Fruit fly (Drosophila melanogaster): ENCODE data around the gene Gart.

Gart gene

DNA sequence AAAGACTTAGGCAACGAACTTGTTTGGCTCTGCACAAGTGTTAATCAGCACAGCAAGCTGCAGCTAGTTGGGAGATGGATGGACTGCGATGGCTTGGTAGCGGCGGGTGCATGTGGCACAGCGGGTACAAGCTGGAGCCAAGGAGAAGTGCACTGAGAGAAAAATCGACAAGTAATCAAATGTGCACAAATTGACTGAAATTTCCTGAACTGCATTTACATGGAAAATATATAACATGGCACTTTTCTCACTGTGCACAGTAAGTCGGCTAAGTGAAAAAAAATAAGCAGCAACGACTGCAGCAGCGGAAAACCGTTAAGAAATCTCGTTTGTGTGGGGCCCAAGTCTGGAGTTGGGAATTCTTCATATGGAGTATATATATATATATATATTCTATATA is 32.6 kb downstream of the Gart start (continued):
- TF ChIP-seq CG10669 (GFP tag; optimal IDR thresholded peaks at IDR 0.05): peak; percentile 64
- peak; percentile 45 for TF ChIP-seq CG9139 (GFP tag; optimal IDR thresholded peaks at IDR 0.05)
- TF ChIP-seq acj6 (GFP tag; optimal IDR thresholded peaks at IDR 0.05): peak; percentile 62
- TF ChIP-seq fkh (GFP tag; optimal IDR thresholded peaks at IDR 0.05): no peak
- TF ChIP-seq svp (GFP tag): peak; percentile 55
- TF ChIP-seq Sox102F (GFP tag; optimal IDR thresholded peaks at IDR 0.05): no peak
- no peak for TF ChIP-seq lz (GFP tag; optimal IDR thresholded peaks at IDR 0.05)
- peak; percentile 20 for TF ChIP-seq Hr39 (GFP tag; optimal IDR thresholded peaks at IDR 0.05)

DNA sequence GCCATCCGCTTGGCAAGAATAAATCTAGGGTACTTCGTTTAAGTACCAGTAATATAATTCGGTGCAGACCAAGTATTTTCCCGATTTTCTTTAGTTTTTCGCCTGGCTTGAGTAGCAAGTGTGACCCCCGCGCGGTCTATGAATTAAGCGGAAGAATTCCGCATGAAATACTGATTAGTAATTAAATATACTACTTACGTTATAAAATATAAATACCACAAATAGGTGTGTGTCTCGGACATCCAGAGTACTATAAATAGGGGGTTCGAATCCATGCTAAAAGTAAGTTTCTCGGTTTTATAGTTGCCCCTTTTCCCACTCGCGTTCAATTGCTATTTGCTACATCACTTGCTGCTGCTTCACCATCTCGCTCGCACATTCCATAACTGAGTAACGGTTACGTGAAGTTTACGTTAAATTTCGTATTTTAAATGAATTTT is 52.1 kb downstream of the Gart start, which contains the start of gene snRNP-U1-70K:
Gene snRNP-U1-70K, minus strand, starts transcription at position 141 of the 440 bp plus-strand sequence.
- TF ChIP-seq CG6854 (GFP tag; optimal IDR thresholded peaks at IDR 0.05) (no peak), Sox102F (GFP tag; optimal IDR thresholded peaks at IDR 0.05) (no peak), fd59A (GFP tag; optimal IDR thresholded peaks at IDR 0.05) (no peak), CG8319 (GFP tag; optimal IDR thresholded peaks at IDR 0.05) (no peak), CG9139 (GFP tag; optimal IDR thresholded peaks at IDR 0.05) (no peak), CG32006 (GFP tag; optimal IDR thresholded peaks at IDR 0.05) (no peak), net (GFP tag; optimal IDR thresholded peaks at IDR 0.05) (no peak), CG1621 (tag; optimal IDR thresholded peaks at IDR 0.05) (no peak), dsx (GFP tag; optimal IDR thresholded peaks at IDR 0.05; ENCODE audit: poor library complexity, severe bottlenecking) (no peak), Hr39 (GFP tag; optimal IDR thresholded peaks at IDR 0.05) (no peak), svp (GFP tag) (no peak)

dm6 chr2L:6970813-6971212 is 52.9 kb downstream of the Gart start:
- no peak for TF ChIP-seq ss (GFP tag; optimal IDR thresholded peaks at IDR 0.05)
- TF ChIP-seq CG8319 (GFP tag; optimal IDR thresholded peaks at IDR 0.05): no peak
- TF ChIP-seq vri (GFP tag; optimal IDR thresholded peaks at IDR 0.05): no peak
- no peak for TF ChIP-seq CG8119 (GFP tag; IDR thresholded peaks at IDR 0.05)
- TF ChIP-seq CG34406 (GFP tag; optimal IDR thresholded peaks at IDR 0.05): no peak
- TF ChIP-seq CG3032 (tag; optimal IDR thresholded peaks at IDR 0.05): no peak
- TF ChIP-seq CG8632 (GFP tag; optimal IDR thresholded peaks at IDR 0.05): no peak
- no peak for TF ChIP-seq CG11294 (GFP tag; IDR thresholded peaks at IDR 0.05)
- TF ChIP-seq CG10631 (GFP tag; optimal IDR thresholded peaks at IDR 0.05): no peak
- TF ChIP-seq CG11762 (GFP tag; optimal IDR thresholded peaks at IDR 0.05; ENCODE audit: insufficient read depth): no peak
- no peak for TF ChIP-seq Lpt (GFP tag; optimal IDR thresholded peaks at IDR 0.05)
- no peak for TF ChIP-seq CG1621 (tag; optimal IDR thresholded peaks at IDR 0.05)
- no peak for TF ChIP-seq CG9139 (GFP tag; optimal IDR thresholded peaks at IDR 0.05)
- TF ChIP-seq Eip93F (GFP tag; optimal IDR thresholded peaks at IDR 0.05): no peak
- TF ChIP-seq Sox15 (GFP tag; optimal IDR thresholded peaks at IDR 0.05): no peak
- TF ChIP-seq CG15336 (GFP tag; IDR thresholded peaks at IDR 0.05): no peak
- no peak for TF ChIP-seq Hr39 (GFP tag; optimal IDR thresholded peaks at IDR 0.05)

DNA sequence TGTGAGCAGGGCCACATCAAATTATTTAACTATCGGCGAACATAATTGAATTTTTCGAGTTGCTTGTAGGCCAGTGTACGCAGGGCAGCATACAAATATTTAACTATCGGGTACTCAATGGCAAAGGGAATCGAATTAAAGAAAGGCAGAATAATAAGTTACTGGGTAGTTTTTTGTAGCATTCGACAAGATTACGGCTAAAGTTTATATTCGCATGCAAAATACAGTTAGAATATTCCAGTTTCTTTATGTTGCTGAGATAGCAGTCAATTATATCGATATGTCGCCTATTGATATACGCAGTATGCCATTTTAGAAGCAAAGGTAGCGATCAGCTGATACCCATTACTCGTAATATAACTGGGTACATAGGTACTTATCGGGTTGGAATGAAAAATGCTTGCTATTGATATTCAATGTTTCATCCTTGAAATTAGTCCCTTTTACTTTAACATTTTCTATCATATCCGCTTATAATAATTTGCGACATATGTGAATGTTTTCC is 55.6 kb downstream of the Gart start:
- TF ChIP-seq CG11902 (GFP tag; optimal IDR thresholded peaks at IDR 0.05) (no peak), fd59A (GFP tag; optimal IDR thresholded peaks at IDR 0.05) (no peak), spab (GFP tag; optimal IDR thresholded peaks at IDR 0.05) (no peak), CG10669 (GFP tag; optimal IDR thresholded peaks at IDR 0.05) (no peak), CG15336 (GFP tag; IDR thresholded peaks at IDR 0.05) (peak; percentile 24; the same call in 1 of the 2 replicates), CG11762 (GFP tag; optimal IDR thresholded peaks at IDR 0.05; ENCODE audit: insufficient read depth) (no peak), CG31627 (GFP tag; optimal IDR thresholded peaks at IDR 0.05) (peak; percentile 53), CG8632 (GFP tag; optimal IDR thresholded peaks at IDR 0.05) (peak; percentile 35), CG6854 (GFP tag; optimal IDR thresholded peaks at IDR 0.05) (peak; percentile 42), CG16779 (tag; optimal IDR thresholded peaks at IDR 0.05) (no peak), Eip93F (GFP tag; optimal IDR thresholded peaks at IDR 0.05) (no peak), net (GFP tag; optimal IDR thresholded peaks at IDR 0.05) (no peak), CG6808 (GFP tag; optimal IDR thresholded peaks at IDR 0.05) (no peak), CG7368 (GFP tag; optimal IDR thresholded peaks at IDR 0.05) (no peak), CG6163 (GFP tag; IDR thresholded peaks at IDR 0.05) (peak; percentile 51; the same call in 2 of the 3 replicates), fd85E (GFP tag; optimal IDR thresholded peaks at IDR 0.05) (no peak), Smox (GFP tag; optimal IDR thresholded peaks at IDR 0.05) (peak; percentile 55), ss (GFP tag; optimal IDR thresholded peaks at IDR 0.05) (peak in 1 of 2 experiments; percentile 49), Hr39 (GFP tag; optimal IDR thresholded peaks at IDR 0.05) (peak; percentile 37), CG6276 (GFP tag; optimal IDR thresholded peaks at IDR 0.05) (no peak), CG8119 (GFP tag; IDR thresholded peaks at IDR 0.05) (no peak; the same call in 2 of the 3 replicates), lz (GFP tag; optimal IDR thresholded peaks at IDR 0.05) (peak; percentile 63), Hr4 (GFP tag; optimal IDR thresholded peaks at IDR 0.05) (no peak), CG3919 (GFP tag; optimal IDR thresholded peaks at IDR 0.05) (peak; percentile 73), CG11294 (GFP tag; IDR thresholded peaks at IDR 0.05) (no peak), cyc (GFP tag; optimal IDR thresholded peaks at IDR 0.05) (peak; percentile 51), fkh (GFP tag; optimal IDR thresholded peaks at IDR 0.05) (peak; percentile 94), svp (GFP tag) (peak; percentile 83), eg (GFP tag; IDR thresholded peaks at IDR 0.05) (peak; percentile 56; the same call in 2 of the 3 replicates)

Measured in whole organism, prepupa.